Worm (Caenorhabditis elegans): Measurements from ENCODE around the gene Y110A2AL.5.

Y110A2AL.5 gene

DNA sequence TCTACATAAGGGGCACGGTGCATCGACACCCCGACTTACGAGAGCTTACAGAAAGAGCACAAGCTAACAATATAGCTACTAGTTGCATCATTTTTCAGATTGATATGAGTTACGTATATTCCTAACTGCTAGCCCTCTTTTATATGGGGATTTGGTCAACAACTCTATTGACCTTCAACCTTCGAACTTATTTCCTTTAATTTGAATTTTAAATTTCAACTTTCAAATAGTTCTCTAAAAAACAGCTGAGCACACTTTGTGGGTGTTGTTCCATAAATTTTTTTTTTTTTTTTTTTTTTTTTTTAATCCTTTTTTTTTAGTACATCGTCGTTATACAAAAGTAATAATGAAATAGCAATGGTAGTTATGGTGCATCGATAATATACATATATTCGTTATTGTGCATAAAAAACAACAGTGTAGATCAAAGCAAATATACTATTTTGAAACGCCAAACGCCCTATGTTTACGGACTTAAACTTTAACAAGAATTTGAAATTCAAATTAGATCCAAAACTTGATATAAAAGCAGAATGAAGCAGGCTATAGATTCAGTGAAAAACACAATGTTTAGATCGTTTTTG lies 2.3 kb downstream of the Y110A2AL.5 start, which contains the start of the genes Y110A2AL.9 and Y110A2AL.3:
Gene Y110A2AL.9 (minus strand): TSS at position 101 of the 584 bp plus-strand sequence.
Gene Y110A2AL.3 (plus strand): TSS at position 534 of the 584 bp plus-strand sequence.
- no peak for TF ChIP-seq nhr-11 (tag; optimal IDR thresholded peaks at IDR 0.05)
- TF ChIP-seq blmp-1 (tag; optimal IDR thresholded peaks at IDR 0.05; ENCODE audit: insufficient read depth), result no peak
- TF ChIP-seq nhr-12 (tag; optimal IDR thresholded peaks at IDR 0.05), result no peak
- TF ChIP-seq mdl-1 (tag; optimal IDR thresholded peaks at IDR 0.05), result no peak
- no peak for TF ChIP-seq unc-55 (GFP tag; optimal IDR thresholded peaks at IDR 0.05)
- TF ChIP-seq fos-1 (tag; optimal IDR thresholded peaks at IDR 0.05), result no peak
- no peak for TF ChIP-seq snpc-4 (tag; optimal IDR thresholded peaks at IDR 0.05)
- TF ChIP-seq R02D3.7 (tag; optimal IDR thresholded peaks at IDR 0.05), result no peak
- no peak for TF ChIP-seq ztf-1 (GFP tag; conservative IDR thresholded peaks at IDR 0.05)

- no peak for TF ChIP-seq ceh-16 (tag; optimal IDR thresholded peaks at IDR 0.05)
- no peak for TF ChIP-seq nhr-6 (tag; optimal IDR thresholded peaks at IDR 0.05)
- no peak for TF ChIP-seq unc-39 (tag; optimal IDR thresholded peaks at IDR 0.05)
- no peak for TF ChIP-seq ama-1 (optimal IDR thresholded peaks at IDR 0.05)
- TF ChIP-seq fos-1 (tag; optimal IDR thresholded peaks at IDR 0.05), result no peak
- TF ChIP-seq zag-1 (tag; optimal IDR thresholded peaks at IDR 0.05), result no peak
- TF ChIP-seq crh-2 (tag; optimal IDR thresholded peaks at IDR 0.05), result no peak
- no peak for TF ChIP-seq F13H6.1 (tag; optimal IDR thresholded peaks at IDR 0.05)
- TF ChIP-seq lin-39 (tag; optimal IDR thresholded peaks at IDR 0.05), result no peak
- TF ChIP-seq nhr-10 (tag; optimal IDR thresholded peaks at IDR 0.05), result no peak
- TF ChIP-seq skn-1 (tag; optimal IDR thresholded peaks at IDR 0.05), result no peak
- TF ChIP-seq sma-9 (GFP tag; optimal IDR thresholded peaks at IDR 0.05), result no peak
- TF ChIP-seq sma-9 (tag; optimal IDR thresholded peaks at IDR 0.05), result no peak
- TF ChIP-seq lsy-2 (tag; optimal IDR thresholded peaks at IDR 0.05), result no peak
- TF ChIP-seq nhr-77 (tag; optimal IDR thresholded peaks at IDR 0.05), result no peak
- no peak for TF ChIP-seq mdl-1 (tag; optimal IDR thresholded peaks at IDR 0.05)
- TF ChIP-seq ztf-1 (GFP tag; conservative IDR thresholded peaks at IDR 0.05), result no peak
Observed at ce11 chrII:2867701-2868100, 3.4 kb downstream of the Y110A2AL.5 start, which contains the start of gene Y110A2AL.2. Gene Y110A2AL.2 (plus strand): TSS chrII:2868001.

- TF ChIP-seq sma-3 (GFP tag; optimal IDR thresholded peaks at IDR 0.05), result no peak
- no peak for TF ChIP-seq snpc-4 (tag; optimal IDR thresholded peaks at IDR 0.05)
- no peak for TF ChIP-seq elt-3 (tag; optimal IDR thresholded peaks at IDR 0.05)
- TF ChIP-seq elt-1 (tag; optimal IDR thresholded peaks at IDR 0.05), result no peak
- TF ChIP-seq nhr-25 (tag; optimal IDR thresholded peaks at IDR 0.05), result no peak
- no peak for TF ChIP-seq egl-27 (tag; optimal IDR thresholded peaks at IDR 0.05)
- no peak for TF ChIP-seq dmd-4 (tag; optimal IDR thresholded peaks at IDR 0.05)
- TF ChIP-seq sma-9 (GFP tag; optimal IDR thresholded peaks at IDR 0.05), result no peak
- TF ChIP-seq sma-9 (tag; optimal IDR thresholded peaks at IDR 0.05), result no peak
- TF ChIP-seq fos-1 (tag; optimal IDR thresholded peaks at IDR 0.05), result no peak
- TF ChIP-seq C34F6.9 (tag; optimal IDR thresholded peaks at IDR 0.05), result no peak
- no peak for TF ChIP-seq R02D3.7 (tag; optimal IDR thresholded peaks at IDR 0.05)
- TF ChIP-seq Y55F3AM.14 (GFP tag; optimal IDR thresholded peaks at IDR 0.05), result no peak
- no peak for TF ChIP-seq sem-4 (tag; optimal IDR thresholded peaks at IDR 0.05)
- no peak for TF ChIP-seq unc-39 (tag; optimal IDR thresholded peaks at IDR 0.05)
- TF ChIP-seq crh-2 (tag; optimal IDR thresholded peaks at IDR 0.05), result no peak
- no peak for TF ChIP-seq lin-39 (tag; optimal IDR thresholded peaks at IDR 0.05)
- no peak for TF ChIP-seq nhr-77 (tag; optimal IDR thresholded peaks at IDR 0.05)
- no peak for TF ChIP-seq nhr-237 (tag; optimal IDR thresholded peaks at IDR 0.05)
- no peak for TF ChIP-seq skn-1 (tag; optimal IDR thresholded peaks at IDR 0.05)
- no peak for TF ChIP-seq ztf-1 (GFP tag; conservative IDR thresholded peaks at IDR 0.05)
Observed at ce11 chrII:2871816-2872215, 7.5 kb downstream of the Y110A2AL.5 start, which contains the start of gene Y110A2AL.10. Gene Y110A2AL.10 (minus strand): TSS chrII:2871916.

DNA sequence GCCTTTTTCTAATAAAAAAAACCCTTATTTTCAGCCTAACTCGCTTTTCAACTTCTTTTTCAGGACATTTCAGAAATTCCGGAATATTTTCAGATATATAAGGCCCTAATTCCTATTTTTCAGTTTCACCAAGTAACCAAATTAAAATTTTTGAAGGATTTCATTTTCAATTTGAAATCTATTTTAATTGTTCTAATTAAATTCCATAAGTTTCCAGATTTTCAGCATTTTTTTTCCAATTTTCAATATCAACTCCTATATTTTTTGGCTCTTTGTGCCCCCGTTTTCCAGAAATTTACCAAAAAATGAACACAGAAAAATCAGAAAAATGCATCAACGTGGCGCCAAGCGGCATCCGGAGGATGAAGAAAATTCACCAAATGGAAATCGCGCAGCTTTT lies 10.5 kb downstream of the Y110A2AL.5 start, which contains the start of gene Y110A2AL.1:
Gene Y110A2AL.1 (plus strand): TSS at position 301 of the 400 bp plus-strand sequence.
- TF ChIP-seq zag-1 (tag; optimal IDR thresholded peaks at IDR 0.05) (no peak), ztf-1 (GFP tag; conservative IDR thresholded peaks at IDR 0.05) (no peak), nhr-6 (tag; optimal IDR thresholded peaks at IDR 0.05) (no peak), sma-3 (GFP tag; optimal IDR thresholded peaks at IDR 0.05) (no peak), ztf-4 (tag; optimal IDR thresholded peaks at IDR 0.05) (no peak), nhr-25 (tag; optimal IDR thresholded peaks at IDR 0.05) (no peak), nhr-21 (tag; optimal IDR thresholded peaks at IDR 0.05) (no peak), crh-2 (tag; optimal IDR thresholded peaks at IDR 0.05) (no peak), F13H6.1 (tag; optimal IDR thresholded peaks at IDR 0.05) (no peak), mdl-1 (tag; optimal IDR thresholded peaks at IDR 0.05) (no peak), lin-39 (tag; optimal IDR thresholded peaks at IDR 0.05) (no peak), egl-27 (tag; optimal IDR thresholded peaks at IDR 0.05) (no peak), unc-55 (GFP tag; optimal IDR thresholded peaks at IDR 0.05) (no peak), snpc-4 (tag; optimal IDR thresholded peaks at IDR 0.05) (no peak)

Data from whole organism, L2 larva.